Worm (Caenorhabditis elegans) whole organism, early embryonic: ENCODE data around the gene F45H10.2.
A peak's percentile ranks its signal among the peaks of the same experiment; 100 is the strongest.

Experiments
- B0310.2 ChIP-seq: sonication (generic microtip); optimal IDR thresholded peaks from 2 replicates; lab custom pipeline; 2016; ENCODE audit warnings: mild to moderate bottlenecking, missing genetic modification characterization, missing compliant biosample characterization
- F13C5.2 ChIP-seq: sonication (generic microtip); optimal IDR thresholded peaks from 2 replicates; lab custom pipeline; 2017; ENCODE audit warnings: mild to moderate bottlenecking, missing genetic modification characterization, inconsistent platforms, missing compliant biosample characterization
- aly-1 ChIP-seq: sonication (generic microtip); optimal IDR thresholded peaks from 2 replicates; lab custom pipeline; 2016; ENCODE audit warnings: missing genetic modification characterization, missing compliant biosample characterization
- ama-1 ChIP-seq: fragments of 150-350 bp; optimal IDR thresholded peaks from 2 replicates; lab custom pipeline; 2014
- ceh-13 ChIP-seq: fragments of 200-800 bp; sonication (Bioruptor generic); optimal IDR thresholded peaks from 2 replicates; lab custom pipeline; 2018; ENCODE audit warnings: mild to moderate bottlenecking, missing genetic modification characterization, missing compliant biosample characterization
- ceh-36 ChIP-seq: sonication (generic microtip); optimal IDR thresholded peaks from 2 replicates; lab custom pipeline; 2016; ENCODE audit warnings: missing genetic modification characterization, inconsistent platforms, missing compliant biosample characterization
- ets-7 ChIP-seq: sonication (generic microtip); optimal IDR thresholded peaks from 2 replicates; lab custom pipeline; 2016; ENCODE audit warnings: missing genotype, missing genetic modification characterization, missing compliant biosample characterization
- flt-1 ChIP-seq: fragments of 200-800 bp; sonication (Bioruptor generic); IDR thresholded peaks from 2 replicates; pipeline ENCODE4 v1.3.6; 2022; ENCODE audit warnings: missing genetic modification characterization, missing compliant biosample characterization
- hmbx-1 ChIP-seq: sonication (generic microtip); optimal IDR thresholded peaks from 2 replicates; lab custom pipeline; 2016; ENCODE audit warnings: mild to moderate bottlenecking, missing genetic modification characterization, missing compliant biosample characterization
- hmg-4 ChIP-seq: fragments of 200-800 bp; sonication (Bioruptor generic); optimal IDR thresholded peaks from 2 replicates; lab custom pipeline; 2018; ENCODE audit warnings: mild to moderate bottlenecking, missing genetic modification characterization, missing compliant biosample characterization
- hnd-1 ChIP-seq: sonication (generic microtip); optimal IDR thresholded peaks from 2 replicates; lab custom pipeline; 2016; ENCODE audit warnings: missing genetic modification characterization, missing compliant biosample characterization
- pes-1 ChIP-seq: fragments of 200-800 bp; sonication (Bioruptor generic); IDR thresholded peaks from 2 replicates; pipeline ENCODE4 v1.3.6; 2022; ENCODE audit warnings: missing genetic modification reagents, missing genetic modification characterization, missing compliant biosample characterization
- scrt-1 ChIP-seq: fragments of 200-800 bp; sonication (Bioruptor generic); IDR thresholded peaks from 2 replicates; pipeline ENCODE4 v1.3.6; 2022; ENCODE audit warnings: missing genetic modification characterization, missing compliant biosample characterization
- sea-1 ChIP-seq: fragments of 200-800 bp; sonication (Bioruptor generic); conservative IDR thresholded peaks from 2 replicates; pipeline ENCODE4 v1.3.6; 2022; ENCODE audit warnings: missing genetic modification characterization, missing compliant biosample characterization
- tbx-11 ChIP-seq: fragments of 200-800 bp; sonication (Bioruptor generic); IDR thresholded peaks from 2 replicates; pipeline ENCODE4 v1.3.6; 2022; ENCODE audit warnings: missing genetic modification characterization, missing compliant biosample characterization
- tbx-37 ChIP-seq: fragments of 200-800 bp; sonication (Bioruptor generic); conservative IDR thresholded peaks from 2 replicates; pipeline ENCODE4 v1.3.6; 2022; ENCODE audit warnings: missing genetic modification reagents, missing genetic modification characterization, missing compliant biosample characterization
- tra-4 ChIP-seq: sonication (generic microtip); optimal IDR thresholded peaks from 2 replicates; lab custom pipeline; 2017; ENCODE audit warnings: missing genetic modification characterization, missing compliant biosample characterization

F45H10.2 gene

ce11 chrII:13465381-13465838 lies 27.4 kb downstream of the F45H10.2 start:
- TF ChIP-seq scrt-1 (GFP tag; lab: Robert Waterston, UW), result no peak
- no peak for TF ChIP-seq ceh-13 (GFP tag; lab: Kevin White, UChicago)
- TF ChIP-seq B0310.2 (tag; lab: Kevin White, UChicago), result no peak
- no peak for TF ChIP-seq tbx-37 (GFP tag; lab: Robert Waterston, UW)
- no peak for TF ChIP-seq ama-1 (lab: Kevin White, UChicago)
- TF ChIP-seq aly-1 (tag; lab: Kevin White, UChicago), result no peak
- no peak for TF ChIP-seq F13C5.2 (tag; lab: Kevin White, UChicago)
- TF ChIP-seq sea-1 (GFP tag; lab: Robert Waterston, UW), result no peak
- TF ChIP-seq hmbx-1, result no peak
- no peak for TF ChIP-seq tra-4 (tag; lab: Kevin White, UChicago)
- no peak for TF ChIP-seq pes-1
- TF ChIP-seq ceh-36 (tag; lab: Kevin White, UChicago), result no peak
- no peak for TF ChIP-seq tbx-11
- TF ChIP-seq ets-7 (tag; lab: Kevin White, UChicago), result no peak
- TF ChIP-seq hmg-4 (GFP tag; lab: Kevin White, UChicago), result no peak
- TF ChIP-seq hnd-1 (tag; lab: Kevin White, UChicago), result no peak
- TF ChIP-seq flt-1 (GFP tag; lab: Robert Waterston, UW), result no peak

ce11 chrII:13461604-13462375 lies 31.1 kb downstream of the F45H10.2 start:
- TF ChIP-seq pes-1 (no peak), B0310.2 (tag; lab: Kevin White, UChicago) (no peak), hnd-1 (tag; lab: Kevin White, UChicago) (no peak), ets-7 (tag; lab: Kevin White, UChicago) (peak; percentile 10), hmbx-1 (no peak), aly-1 (tag; lab: Kevin White, UChicago) (no peak), scrt-1 (GFP tag; lab: Robert Waterston, UW) (no peak), hmg-4 (GFP tag; lab: Kevin White, UChicago) (peak; percentile 66), tra-4 (tag; lab: Kevin White, UChicago) (no peak)

DNA sequence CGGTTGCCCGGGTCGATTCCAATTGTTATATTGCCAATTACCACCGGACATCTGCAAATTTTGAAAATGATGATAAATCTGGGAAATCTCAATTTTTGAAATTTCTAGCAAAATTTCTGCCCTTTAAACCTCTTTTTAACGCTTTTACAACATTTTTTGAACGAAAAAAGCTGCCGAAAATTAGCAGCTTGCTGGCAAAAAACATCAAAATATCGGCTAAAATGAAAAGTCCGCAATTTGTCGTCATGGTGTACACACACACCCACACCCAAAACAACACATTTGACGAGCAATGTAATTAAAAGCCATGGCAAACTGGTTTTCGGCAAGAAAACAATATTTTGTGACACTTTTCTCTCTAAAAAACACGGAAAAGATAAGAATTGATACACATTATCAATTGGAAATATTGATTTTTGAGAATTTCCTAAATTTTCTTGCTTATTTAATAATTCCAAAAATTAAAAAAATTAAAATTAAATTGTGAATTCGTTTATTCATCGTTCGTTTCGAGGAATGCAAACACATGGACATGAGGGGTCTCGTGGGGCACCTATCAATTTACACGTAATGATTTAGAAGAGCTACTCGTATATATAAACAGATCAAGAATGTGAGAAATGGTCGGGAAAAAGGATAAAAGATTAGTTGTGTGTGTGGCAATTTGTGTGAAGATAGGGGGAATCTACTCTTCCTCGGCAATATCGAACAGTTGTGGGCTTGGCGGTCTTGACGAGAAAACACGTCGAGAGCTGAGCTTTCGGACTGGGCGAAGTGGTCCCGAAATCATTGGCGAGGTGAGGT lies 32.1 kb downstream of the F45H10.2 start, which contains the start of gene pqn-27:
Gene pqn-27, minus strand, starts transcription at position 51 of the 804 bp plus-strand sequence.
- TF ChIP-seq ceh-36 (tag; lab: Kevin White, UChicago), result no peak
- peak; percentile 83 for TF ChIP-seq ama-1 (lab: Kevin White, UChicago)

DNA sequence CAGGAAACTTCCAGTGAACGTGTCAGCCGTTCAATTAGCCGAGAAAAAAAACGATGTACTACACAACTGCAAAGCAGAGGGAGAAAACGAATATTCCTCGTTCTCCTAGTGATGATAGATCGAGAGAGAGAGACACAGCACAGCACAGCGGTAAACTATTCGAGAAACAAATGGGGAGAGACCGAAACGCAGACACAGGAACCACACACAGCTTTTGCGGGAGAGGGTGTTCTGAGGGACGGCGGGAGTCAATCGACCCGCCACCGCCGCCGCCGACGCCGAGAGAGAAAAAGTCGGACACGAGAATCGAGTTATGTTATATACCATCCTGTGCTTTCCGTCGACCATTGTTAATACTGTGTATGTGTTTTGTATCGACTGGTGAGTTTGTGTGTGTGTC lies 36.2 kb downstream of the F45H10.2 start:
- TF ChIP-seq B0310.2 (tag; lab: Kevin White, UChicago) (peak; percentile 45), hmbx-1 (no peak), hmg-4 (GFP tag; lab: Kevin White, UChicago) (peak; percentile 52), tra-4 (tag; lab: Kevin White, UChicago) (no peak)

DNA sequence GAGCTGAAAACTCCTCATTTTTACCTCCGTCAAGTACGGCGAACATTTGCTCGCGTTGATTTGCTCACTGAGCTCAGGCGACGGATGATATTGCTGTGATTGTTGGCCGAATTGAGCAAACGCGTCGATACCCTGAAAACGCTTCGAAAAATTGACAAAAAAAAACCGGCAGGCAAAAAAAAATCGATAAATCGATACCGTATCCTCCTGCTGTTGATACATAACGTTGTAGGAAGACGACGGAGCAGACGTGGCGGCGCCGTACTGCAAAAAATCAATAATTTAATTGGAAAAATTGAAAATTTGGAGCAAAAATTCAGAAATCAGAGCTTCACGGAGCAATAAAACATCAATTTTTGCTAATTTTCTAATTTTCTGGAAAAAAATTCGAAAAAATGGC lies 38.0 kb downstream of the F45H10.2 start:
- TF ChIP-seq hnd-1 (tag; lab: Kevin White, UChicago) (no peak), B0310.2 (tag; lab: Kevin White, UChicago) (no peak), ets-7 (tag; lab: Kevin White, UChicago) (no peak)

ce11 chrII:13451321-13451720 lies 41.5 kb downstream of the F45H10.2 start:
- TF ChIP-seq B0310.2 (tag; lab: Kevin White, UChicago) (no peak), pes-1 (no peak), hnd-1 (tag; lab: Kevin White, UChicago) (no peak), tra-4 (tag; lab: Kevin White, UChicago) (no peak), ceh-36 (tag; lab: Kevin White, UChicago) (no peak), scrt-1 (GFP tag; lab: Robert Waterston, UW) (no peak), tbx-37 (GFP tag; lab: Robert Waterston, UW) (no peak)

DNA sequence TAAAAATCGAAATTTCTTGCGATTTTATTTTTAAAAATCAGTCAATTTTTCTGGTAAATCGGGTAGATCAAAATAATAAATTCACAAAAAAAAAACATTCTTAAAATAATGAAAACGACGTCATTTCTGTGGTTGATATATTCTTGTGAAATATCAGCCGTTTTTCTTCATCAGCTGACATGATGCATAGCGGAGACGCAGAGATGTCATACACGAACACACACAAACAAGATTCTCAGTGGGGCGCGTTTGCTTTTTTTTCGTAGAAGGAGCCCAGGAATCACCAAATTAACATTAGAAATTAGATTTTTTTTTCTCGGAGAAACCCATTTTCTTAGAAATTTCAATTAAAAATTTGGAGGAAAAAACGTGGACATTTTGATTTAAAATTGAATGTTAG lies 45.2 kb downstream of the F45H10.2 start:
- peak; percentile 21 for TF ChIP-seq F13C5.2 (tag; lab: Kevin White, UChicago)
- no peak for TF ChIP-seq tbx-11
- TF ChIP-seq tbx-37 (GFP tag; lab: Robert Waterston, UW), result no peak; the same call in 1 of the 2 replicates

- TF ChIP-seq pes-1, result no peak
Measured at ce11 chrII:13447166-13447643, 45.6 kb downstream of the F45H10.2 start, which contains the start of gene tbc-14. TSS of gene tbc-14 (minus strand) at chrII:13447593.
